Worm (Caenorhabditis elegans) whole organism, early embryonic: ENCODE measurements around the gene mtm-6.

Experiments
- aly-1 ChIP-seq: sonication (generic microtip); optimal IDR thresholded peaks from 2 replicates; lab custom pipeline; 2016; ENCODE audit warnings: missing genetic modification characterization, missing compliant biosample characterization
- ama-1 ChIP-seq: fragments of 150-350 bp; optimal IDR thresholded peaks from 2 replicates; lab custom pipeline; 2014
- ceh-36 ChIP-seq: sonication (generic microtip); optimal IDR thresholded peaks from 2 replicates; lab custom pipeline; 2016; ENCODE audit warnings: missing genetic modification characterization, inconsistent platforms, missing compliant biosample characterization
- ets-7 ChIP-seq: sonication (generic microtip); optimal IDR thresholded peaks from 2 replicates; lab custom pipeline; 2016; ENCODE audit warnings: missing genotype, missing genetic modification characterization, missing compliant biosample characterization
- flt-1 ChIP-seq: fragments of 200-800 bp; sonication (Bioruptor generic); IDR thresholded peaks from 2 replicates; pipeline ENCODE4 v1.3.6; 2022; ENCODE audit warnings: missing genetic modification characterization, missing compliant biosample characterization
- hnd-1 ChIP-seq: sonication (generic microtip); optimal IDR thresholded peaks from 2 replicates; lab custom pipeline; 2016; ENCODE audit warnings: missing genetic modification characterization, missing compliant biosample characterization
- sea-1 ChIP-seq: fragments of 200-800 bp; sonication (Bioruptor generic); conservative IDR thresholded peaks from 2 replicates; pipeline ENCODE4 v1.3.6; 2022; ENCODE audit warnings: missing genetic modification characterization, missing compliant biosample characterization

DNA sequence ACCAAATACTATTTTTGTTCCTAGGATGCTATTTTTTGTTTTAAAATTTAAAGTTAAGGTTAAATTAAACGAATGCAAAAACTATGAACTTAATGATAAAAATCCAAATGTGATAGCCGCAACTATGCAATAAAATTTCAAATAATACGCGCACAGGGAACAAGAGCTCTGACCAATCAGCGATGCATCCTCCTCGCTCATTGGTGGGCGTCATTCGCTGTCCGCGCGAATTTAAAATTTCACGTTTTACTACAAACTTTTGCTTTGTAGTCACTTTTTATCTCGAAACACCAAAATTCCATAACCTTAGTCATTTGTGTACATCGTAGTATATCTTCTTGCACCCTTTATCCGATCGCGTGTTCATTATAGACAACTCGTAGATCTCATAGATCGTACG lies 36.3 kb downstream of the mtm-6 start:
- TF ChIP-seq sea-1 (GFP tag; lab: Robert Waterston, UW), result no peak
- TF ChIP-seq hnd-1 (tag; lab: Kevin White, UChicago), result no peak
- TF ChIP-seq ama-1 (lab: Kevin White, UChicago), result no peak
- TF ChIP-seq aly-1 (tag; lab: Kevin White, UChicago), result no peak
- no peak for TF ChIP-seq flt-1 (GFP tag; lab: Robert Waterston, UW)
- no peak for TF ChIP-seq ceh-36 (tag; lab: Kevin White, UChicago)
- TF ChIP-seq ets-7 (tag; lab: Kevin White, UChicago), result no peak
